Worm (Caenorhabditis elegans) whole organism, young adult: ENCODE data around the gene swp-1.

Source experiments
- B0035.1 ChIP-seq: sonication (generic microtip); optimal IDR thresholded peaks from 2 replicates; lab custom pipeline; 2016; ENCODE audit warnings: missing genetic modification characterization, mild to moderate bottlenecking, missing compliant biosample characterization, missing genotype, missing genetic modification reagents
- B0261.1 ChIP-seq: sonication (generic microtip); optimal IDR thresholded peaks from 2 replicates; lab custom pipeline; 2016; ENCODE audit warnings: mild to moderate bottlenecking, missing genetic modification characterization, moderate library complexity, missing compliant biosample characterization
- B0336.3 ChIP-seq: fragments of 200-800 bp; sonication (Bioruptor generic); IDR thresholded peaks from 2 replicates; pipeline ENCODE4 v1.3.6; 2022; ENCODE audit warnings: missing genetic modification characterization, missing compliant biosample characterization
- D2030.7 ChIP-seq: fragments of 200-800 bp; sonication (Bioruptor generic); IDR thresholded peaks from 2 replicates; pipeline ENCODE4 v1.3.6; 2022; ENCODE audit warnings: missing genetic modification reagents, missing genetic modification characterization, missing compliant biosample characterization
- F52B5.7 ChIP-seq: sonication (generic microtip); optimal IDR thresholded peaks from 2 replicates; lab custom pipeline; 2016; ENCODE audit warnings: mild to moderate bottlenecking, missing genetic modification characterization, missing compliant biosample characterization
- F57C9.4 ChIP-seq: sonication (generic microtip); optimal IDR thresholded peaks from 2 replicates; lab custom pipeline; 2017; ENCODE audit warnings: mild to moderate bottlenecking, missing genetic modification characterization, missing compliant biosample characterization
- K12H6.12 ChIP-seq: fragments of 200-800 bp; sonication (Bioruptor generic); optimal IDR thresholded peaks from 2 replicates; lab custom pipeline; 2018; ENCODE audit warnings: mild to moderate bottlenecking, missing genetic modification characterization, missing compliant biosample characterization
- T26A5.8 ChIP-seq: sonication (generic microtip); optimal IDR thresholded peaks from 2 replicates; lab custom pipeline; 2016; ENCODE audit warnings: missing genetic modification characterization, missing compliant biosample characterization
- Y56A3A.18 ChIP-seq: fragments of 200-800 bp; sonication (Bioruptor generic); IDR thresholded peaks from 2 replicates; pipeline ENCODE4 v1.3.6; 2022; ENCODE audit warnings: missing genetic modification reagents, missing genetic modification characterization, missing compliant biosample characterization
- Y79H2A.3 ChIP-seq: fragments of 200-800 bp; sonication (Bioruptor generic); conservative IDR thresholded peaks from 2 replicates; pipeline ENCODE4 v1.3.6; 2022; ENCODE audit warnings: missing genetic modification reagents, missing genetic modification characterization, missing compliant biosample characterization
- ama-1 ChIP-seq, 3 experiments: fragments of 150-350 bp in 1 of 3; sonication (generic microtip) in 2 of 3; optimal IDR thresholded peaks; 2 replicates each; lab custom pipeline; 2014 to 2018; ENCODE audit warnings: missing biosample characterization in 2 of 3, missing genetic modification characterization in 2 of 3, missing genetic modification reagents in 2 of 3
- aptf-3 ChIP-seq: fragments of 200-800 bp; sonication (Bioruptor generic); IDR thresholded peaks from 2 replicates; pipeline ENCODE4 v1.3.6; 2022; ENCODE audit warnings: missing genetic modification characterization, missing compliant biosample characterization
- attf-5 ChIP-seq: fragments of 200-800 bp; sonication (Bioruptor generic); optimal IDR thresholded peaks from 2 replicates; lab custom pipeline; 2018; ENCODE audit warnings: mild to moderate bottlenecking, missing genetic modification characterization, missing compliant biosample characterization
- ccch-3 ChIP-seq: fragments of 200-800 bp; sonication (Bioruptor generic); optimal IDR thresholded peaks from 2 replicates; lab custom pipeline; 2018; ENCODE audit warnings: mild to moderate bottlenecking, missing genetic modification characterization, missing compliant biosample characterization
- ceh-100 ChIP-seq: fragments of 200-800 bp; sonication (Bioruptor generic); IDR thresholded peaks from 2 replicates; pipeline ENCODE4 v1.3.6; 2022; ENCODE audit warnings: missing genetic modification reagents, missing genetic modification characterization, missing compliant biosample characterization
- ceh-58 ChIP-seq: fragments of 200-800 bp; sonication (Bioruptor generic); IDR thresholded peaks from 2 replicates; pipeline ENCODE4 v1.3.6; 2022; ENCODE audit warnings: missing genetic modification characterization, missing compliant biosample characterization
- ceh-79 ChIP-seq: sonication (generic microtip); optimal IDR thresholded peaks from 2 replicates; lab custom pipeline; 2017; ENCODE audit warnings: mild to moderate bottlenecking, missing genetic modification characterization, missing compliant biosample characterization
- dox-1 ChIP-seq: fragments of 200-800 bp; sonication (Bioruptor generic); IDR thresholded peaks from 2 replicates; pipeline ENCODE4 v1.3.6; 2022; ENCODE audit warnings: missing genetic modification reagents, missing genetic modification characterization, missing compliant biosample characterization
- egl-18 ChIP-seq: fragments of 200-800 bp; sonication (Bioruptor generic); IDR thresholded peaks from 2 replicates; pipeline ENCODE4 v1.3.6; 2022; ENCODE audit warnings: missing genetic modification reagents, missing genetic modification characterization, missing compliant biosample characterization
- him-1 ChIP-seq: sonication (generic microtip); optimal IDR thresholded peaks from 2 replicates; lab custom pipeline; 2016; ENCODE audit warnings: missing genotype, missing genetic modification reagents, missing genetic modification characterization, missing compliant biosample characterization
- hmg-20 ChIP-seq: fragments of 200-800 bp; sonication (Bioruptor generic); IDR thresholded peaks from 2 replicates; pipeline ENCODE4 v1.3.6; 2022; ENCODE audit warnings: missing genetic modification reagents, missing genetic modification characterization, missing compliant biosample characterization
- let-607 ChIP-seq, 2 experiments: fragments of 200-800 bp in 1 of 2; sonication (Bioruptor generic) in 1 of 2; sonication (generic microtip) in 1 of 2; optimal IDR thresholded peaks; 2 replicates each; lab custom pipeline; 2016 to 2018; ENCODE audit warnings: mild to moderate bottlenecking in 2 of 2, missing compliant biosample characterization in 2 of 2, missing genetic modification characterization in 2 of 2, moderate library complexity in 2 of 2, missing genotype in 1 of 2
- lin-40 ChIP-seq: sonication (generic microtip); optimal IDR thresholded peaks from 2 replicates; lab custom pipeline; 2016; ENCODE audit warnings: missing genetic modification characterization, mild to moderate bottlenecking, missing compliant biosample characterization, missing genotype, missing genetic modification reagents
- lin-54 ChIP-seq: fragments of 200-800 bp; sonication (Bioruptor generic); optimal IDR thresholded peaks from 2 replicates; lab custom pipeline; 2018; ENCODE audit warnings: mild to moderate bottlenecking, missing genetic modification characterization, missing compliant biosample characterization
- lsl-1 ChIP-seq: fragments of 200-800 bp; sonication (Bioruptor generic); optimal IDR thresholded peaks from 2 replicates; lab custom pipeline; 2018; ENCODE audit warnings: mild to moderate bottlenecking, missing genetic modification characterization, moderate library complexity, missing compliant biosample characterization
- lsy-27 ChIP-seq: sonication (generic microtip); optimal IDR thresholded peaks from 2 replicates; lab custom pipeline; 2017; ENCODE audit warnings: missing genetic modification characterization, mild to moderate bottlenecking, missing compliant biosample characterization, antibody characterized with exemption, missing genotype, borderline replicate concordance; ENCODE audit not compliant: insufficient read depth
- mcd-1 ChIP-seq: fragments of 200-800 bp; sonication (Bioruptor generic); IDR thresholded peaks from 2 replicates; pipeline ENCODE4 v1.3.6; 2022; ENCODE audit warnings: missing genetic modification reagents, missing genetic modification characterization, missing compliant biosample characterization
- mes-4 ChIP-seq: sonication (generic microtip); optimal IDR thresholded peaks from 2 replicates; lab custom pipeline; 2016; ENCODE audit warnings: missing genotype, missing genetic modification characterization, missing compliant biosample characterization
- nfyb-1 ChIP-seq: fragments of 200-800 bp; sonication (Bioruptor generic); IDR thresholded peaks from 2 replicates; pipeline ENCODE4 v1.3.6; 2022; ENCODE audit warnings: missing genetic modification reagents, missing genetic modification characterization, missing compliant biosample characterization
- nhr-179 ChIP-seq: sonication (generic microtip); optimal IDR thresholded peaks from 2 replicates; lab custom pipeline; 2016; ENCODE audit warnings: mild to moderate bottlenecking, missing genetic modification characterization, missing compliant biosample characterization
- nhr-27 ChIP-seq: fragments of 200-800 bp; sonication (Bioruptor generic); optimal IDR thresholded peaks from 2 replicates; lab custom pipeline; 2018; ENCODE audit warnings: mild to moderate bottlenecking, missing genetic modification characterization, moderate library complexity, missing compliant biosample characterization
- nhr-80 ChIP-seq: sonication (generic microtip); optimal IDR thresholded peaks from 2 replicates; lab custom pipeline; 2016; ENCODE audit warnings: missing genetic modification characterization, missing compliant biosample characterization
- nhr-90 ChIP-seq: sonication (generic microtip); optimal IDR thresholded peaks from 2 replicates; lab custom pipeline; 2016; ENCODE audit warnings: missing genotype, mild to moderate bottlenecking, missing genetic modification characterization, missing compliant biosample characterization
- snpc-3.4 ChIP-seq: sonication (generic microtip); optimal IDR thresholded peaks from 2 replicates; lab custom pipeline; 2017; ENCODE audit warnings: missing genetic modification characterization, mild to moderate bottlenecking, missing compliant biosample characterization, antibody characterized with exemption, moderate library complexity, missing genotype, missing genetic modification reagents
- snpc-4 ChIP-seq, 5 experiments: fragments of 150-350 bp in 1 of 5; sonication (generic microtip) in 4 of 5; optimal IDR thresholded peaks; 2 replicates each; lab custom pipeline; 2014 to 2018; ENCODE audit warnings: missing genetic modification characterization in 5 of 5, missing biosample characterization in 3 of 5, antibody characterized with exemption in 2 of 5, mild to moderate bottlenecking in 2 of 5, missing compliant biosample characterization in 2 of 5, missing genotype in 2 of 5, moderate library complexity in 2 of 5, missing genetic modification reagents in 1 of 5
- ztf-26 ChIP-seq: sonication (generic microtip); optimal IDR thresholded peaks from 2 replicates; lab custom pipeline; 2017; ENCODE audit warnings: missing genetic modification characterization, missing compliant biosample characterization
- ztf-28 ChIP-seq: fragments of 200-800 bp; sonication (Bioruptor generic); IDR thresholded peaks from 2 replicates; pipeline ENCODE4 v1.3.6; 2022; ENCODE audit warnings: missing genetic modification reagents, missing genetic modification characterization, missing compliant biosample characterization

swp-1 gene

ce11 chrIII:5710676-5711075 lies 5.4 kb upstream of the swp-1 start (continued):
- TF ChIP-seq ztf-28 (GFP tag; lab: Robert Waterston, UW), result no peak
- TF ChIP-seq Y56A3A.18 (GFP tag; lab: Robert Waterston, UW), result no peak
- no peak for TF ChIP-seq him-1 (tag; lab: Kevin White, UChicago)
- no peak for TF ChIP-seq ccch-3
- TF ChIP-seq aptf-3 (GFP tag; lab: Robert Waterston, UW), result no peak
- TF ChIP-seq ceh-100 (GFP tag; lab: Robert Waterston, UW), result no peak
- TF ChIP-seq ama-1 (optimal IDR thresholded peaks at IDR 0.05; lab: Kevin White, UChicago), result no peak
- TF ChIP-seq ama-1 (GFP tag; optimal IDR thresholded peaks at IDR 0.05; lab: Kevin White, UChicago), result peak in 1 of 2 experiments; percentile 22
- peak; percentile 29 for TF ChIP-seq ztf-26 (tag; lab: Kevin White, UChicago)
- TF ChIP-seq nhr-80 (tag; lab: Kevin White, UChicago), result peak; percentile 83
- no peak for TF ChIP-seq K12H6.12 (tag; lab: Kevin White, UChicago)
- no peak for TF ChIP-seq D2030.7 (GFP tag; lab: Robert Waterston, UW)
- no peak for TF ChIP-seq B0035.1 (tag; lab: Kevin White, UChicago)
- no peak for TF ChIP-seq Y79H2A.3
- no peak for TF ChIP-seq nhr-90 (tag; lab: Kevin White, UChicago)
- peak; percentile 12 for TF ChIP-seq attf-5 (GFP tag; lab: Kevin White, UChicago)
- peak; percentile 48; the same call in 1 of the 2 replicates for TF ChIP-seq B0336.3 (GFP tag; lab: Robert Waterston, UW)
- TF ChIP-seq mcd-1, result no peak
- no peak for TF ChIP-seq snpc-3.4 (tag; lab: Kevin White, UChicago)
- no peak for TF ChIP-seq T26A5.8 (tag; lab: Kevin White, UChicago)
- TF ChIP-seq nhr-27, result no peak
- TF ChIP-seq snpc-4 (GFP tag; optimal IDR thresholded peaks at IDR 0.05; lab: Kevin White, UChicago), result no peak
- peak in 1 of 4 experiments; percentile 44 for TF ChIP-seq snpc-4 (tag; optimal IDR thresholded peaks at IDR 0.05; lab: Kevin White, UChicago)
- no peak for TF ChIP-seq nfyb-1 (GFP tag; lab: Robert Waterston, UW)
- TF ChIP-seq dox-1, result 0 out of 2 replicates have a peak, but pooled peaks have one; percentile 20
- TF ChIP-seq lin-40 (tag; lab: Kevin White, UChicago), result peak; percentile 10
- TF ChIP-seq let-607 (tag; optimal IDR thresholded peaks at IDR 0.05; lab: Kevin White, UChicago), result peak in 1 of 2 experiments; percentile 40
- no peak for TF ChIP-seq lsl-1 (GFP tag; lab: Kevin White, UChicago)
- TF ChIP-seq mes-4 (tag; lab: Kevin White, UChicago), result no peak
- no peak for TF ChIP-seq ceh-79 (tag; lab: Kevin White, UChicago)
- TF ChIP-seq egl-18 (GFP tag; lab: Robert Waterston, UW), result no peak
- TF ChIP-seq F52B5.7 (tag; lab: Kevin White, UChicago), result no peak

- TF ChIP-seq nhr-179 (tag; lab: Kevin White, UChicago), result no peak
- TF ChIP-seq lsy-27, result no peak
- TF ChIP-seq ama-1 (optimal IDR thresholded peaks at IDR 0.05; lab: Kevin White, UChicago), result no peak
- TF ChIP-seq ama-1 (GFP tag; optimal IDR thresholded peaks at IDR 0.05; lab: Kevin White, UChicago), result no peak
- TF ChIP-seq hmg-20, result no peak
- no peak for TF ChIP-seq lin-54 (GFP tag; lab: Kevin White, UChicago)
- TF ChIP-seq F57C9.4 (tag; lab: Kevin White, UChicago), result no peak
- TF ChIP-seq B0261.1 (tag; lab: Kevin White, UChicago), result no peak
- TF ChIP-seq ceh-79 (tag; lab: Kevin White, UChicago), result no peak
- TF ChIP-seq ceh-58 (GFP tag; lab: Robert Waterston, UW), result no peak
- no peak for TF ChIP-seq snpc-3.4 (tag; lab: Kevin White, UChicago)
- TF ChIP-seq mes-4 (tag; lab: Kevin White, UChicago), result no peak
Observed at ce11 chrIII:5710045-5710444, 4.7 kb upstream of the swp-1 start, which contains the start of gene B0336.12. TSS of gene B0336.12 (minus strand) at chrIII:5710145.
